Fruit fly (Drosophila melanogaster) whole organism, embryonic: ENCODE measurements around the gene Fmr1.

ENCODE experiments used
- Atf3 ChIP-seq: fragments of 200-800 bp; sonication (Bioruptor generic); optimal IDR thresholded peaks from 3 replicates; lab custom pipeline; 2016; ENCODE audit warnings: missing biosample characterization, missing genetic modification characterization
- Bdp1 ChIP-seq: fragments of 200-800 bp; sonication (Bioruptor generic); optimal IDR thresholded peaks from 3 replicates; lab custom pipeline; 2016; ENCODE audit warnings: missing biosample characterization, missing genetic modification characterization
- CG10431 ChIP-seq: fragments of 200-800 bp; sonication (Bioruptor generic); optimal IDR thresholded peaks from 3 replicates; lab custom pipeline; 2018; ENCODE audit warnings: missing biosample characterization, mild to moderate bottlenecking, missing genetic modification characterization
- CG10959 ChIP-seq: fragments of 200-800 bp; sonication (Bioruptor generic); IDR thresholded peaks from 2 replicates; pipeline ENCODE4 v1.3.6; 2022; ENCODE audit warnings: missing biosample characterization, missing genetic modification characterization
- CG12071 ChIP-seq: fragments of 200-800 bp; sonication (Bioruptor generic); optimal IDR thresholded peaks from 3 replicates; lab custom pipeline; 2018; ENCODE audit warnings: missing biosample characterization, mild to moderate bottlenecking, missing genetic modification characterization
- CG12659 ChIP-seq: fragments of 200-800 bp; sonication (Bioruptor generic); optimal IDR thresholded peaks from 3 replicates; lab custom pipeline; 2017; ENCODE audit warnings: mild to moderate bottlenecking, missing biosample characterization, missing genetic modification reagents, missing genetic modification characterization
- CG3163 ChIP-seq: fragments of 200-800 bp; sonication (Bioruptor generic); optimal IDR thresholded peaks from 3 replicates; lab custom pipeline; 2016; ENCODE audit warnings: missing biosample characterization, missing genetic modification characterization
- CG34422 ChIP-seq: fragments of 200-800 bp; sonication (Bioruptor generic); IDR thresholded peaks from 3 replicates; pipeline ENCODE4 v1.3.6; 2022; ENCODE audit warnings: missing biosample characterization, missing genetic modification characterization
- CG3726 ChIP-seq: fragments of 200-800 bp; sonication (Bioruptor generic); IDR thresholded peaks from 3 replicates; pipeline ENCODE4, ENCODE4 v1.3.6; 2022; ENCODE audit warnings: missing biosample characterization, missing genetic modification characterization
- CG3847 ChIP-seq: fragments of 200-800 bp; sonication (Bioruptor generic); IDR thresholded peaks from 2 replicates; pipeline ENCODE4 v1.3.6; 2022; ENCODE audit warnings: missing biosample characterization, missing genetic modification characterization
- CG6654 ChIP-seq: fragments of 200-800 bp; sonication (Bioruptor generic); optimal IDR thresholded peaks from 2 replicates; lab custom pipeline; 2017; ENCODE audit warnings: missing biosample characterization, mild to moderate bottlenecking, missing genetic modification characterization
- CG6854 ChIP-seq: fragments of 200-800 bp; sonication (Bioruptor generic); optimal IDR thresholded peaks from 3 replicates; lab custom pipeline; 2017; ENCODE audit warnings: missing biosample characterization, mild to moderate bottlenecking, missing genetic modification characterization
- CG8924 ChIP-seq: fragments of 200-800 bp; optimal IDR thresholded peaks from 3 replicates; lab custom pipeline; 2019; ENCODE audit warnings: missing biosample characterization, mild to moderate bottlenecking, missing genetic modification characterization, moderate library complexity
- CG9609 ChIP-seq: fragments of 200-800 bp; sonication (Bioruptor generic); optimal IDR thresholded peaks from 3 replicates; lab custom pipeline; 2016; ENCODE audit warnings: missing biosample characterization, missing genetic modification characterization
- CG9932 ChIP-seq: fragments of 200-800 bp; sonication (Bioruptor generic); IDR thresholded peaks from 2 replicates; pipeline ENCODE4 v1.3.6; 2022; ENCODE audit warnings: missing biosample characterization, missing genetic modification characterization
- Dad ChIP-seq: fragments of 200-800 bp; sonication (Bioruptor generic); optimal IDR thresholded peaks from 3 replicates; lab custom pipeline; 2016; ENCODE audit warnings: missing biosample characterization, missing genetic modification characterization
- ERR ChIP-seq: fragments of 200-800 bp; sonication (Bioruptor generic); optimal IDR thresholded peaks from 2 replicates; lab custom pipeline; 2016; ENCODE audit warnings: missing biosample characterization, missing genetic modification characterization
- Eip74EF ChIP-seq, 2 experiments: fragments of 200-800 bp in 1 of 2; fragments of >200 bp in 1 of 2; sonication (Bioruptor generic) in 1 of 2; optimal IDR thresholded peaks; 2 replicates each; lab custom pipeline; 2017 to 2019; ENCODE audit warnings: missing biosample characterization in 2 of 2, missing genetic modification characterization in 2 of 2, mild to moderate bottlenecking in 1 of 2, moderate library complexity in 1 of 2
- Hr78 ChIP-seq, 2 experiments: fragments of 200-800 bp in 1 of 2; fragments of >200 bp in 1 of 2; sonication (Bioruptor generic) in 1 of 2; optimal IDR thresholded peaks; 2 replicates each; lab custom pipeline; 2017 to 2019; ENCODE audit warnings: missing biosample characterization in 2 of 2, missing genetic modification characterization in 2 of 2, mild to moderate bottlenecking in 1 of 2, moderate library complexity in 1 of 2
- Mad ChIP-seq: fragments of 200-800 bp; sonication (Bioruptor generic); optimal IDR thresholded peaks from 2 replicates; lab custom pipeline; 2016; ENCODE audit warnings: missing biosample characterization, missing genetic modification characterization
- NC2α ChIP-seq: fragments of 200-800 bp; sonication (Bioruptor generic); optimal IDR thresholded peaks from 2 replicates; lab custom pipeline; 2016; ENCODE audit warnings: missing biosample characterization, missing genetic modification characterization
- Neu2 ChIP-seq: fragments of 200-800 bp; sonication (Bioruptor generic); optimal IDR thresholded peaks from 3 replicates; lab custom pipeline; 2016; ENCODE audit warnings: missing biosample characterization, missing genetic modification characterization, borderline replicate concordance
- Optix ChIP-seq: fragments of 200-800 bp; sonication (Bioruptor generic); IDR thresholded peaks from 3 replicates; pipeline ENCODE4 v1.3.6; 2022; ENCODE audit warnings: missing biosample characterization, missing genetic modification characterization
- Sox102F ChIP-seq: fragments of 200-800 bp; sonication (Bioruptor generic); optimal IDR thresholded peaks from 2 replicates; lab custom pipeline; 2018; ENCODE audit warnings: missing biosample characterization, mild to moderate bottlenecking, missing genetic modification characterization, moderate library complexity
- Taf1 ChIP-seq: fragments of 200-800 bp; sonication (Bioruptor generic); IDR thresholded peaks from 2 replicates; pipeline ENCODE4 v1.3.6; 2022; ENCODE audit warnings: missing biosample characterization, missing genetic modification characterization
- Vsx1 ChIP-seq: fragments of 200-800 bp; sonication (Bioruptor generic); optimal IDR thresholded peaks from 2 replicates; lab custom pipeline; 2017; ENCODE audit warnings: missing biosample characterization, mild to moderate bottlenecking, missing genetic modification characterization, missing genetic modification reagents
- az2 ChIP-seq: fragments of 200-800 bp; sonication (Bioruptor generic); optimal IDR thresholded peaks from 3 replicates; lab custom pipeline; 2016; ENCODE audit warnings: missing biosample characterization, missing genetic modification characterization
- bowl ChIP-seq: fragments of 200-800 bp; sonication (Bioruptor generic); IDR thresholded peaks from 2 replicates; pipeline ENCODE4 v1.3.6; 2022; ENCODE audit warnings: missing biosample characterization, missing genetic modification characterization
- bsh ChIP-seq, 2 experiments: fragments of 200-800 bp; sonication (Bioruptor generic); optimal IDR thresholded peaks; 2 replicates each; lab custom pipeline; 2017 to 2018; ENCODE audit warnings: mild to moderate bottlenecking in 2 of 2, missing biosample characterization in 2 of 2, missing genetic modification characterization in 2 of 2, moderate library complexity in 1 of 2
- crc ChIP-seq: fragments of 200-800 bp; sonication (Bioruptor generic); optimal IDR thresholded peaks from 2 replicates; lab custom pipeline; 2016; ENCODE audit warnings: missing biosample characterization, missing genetic modification characterization
- croc ChIP-seq: fragments of 200-800 bp; sonication (Bioruptor generic); conservative IDR thresholded peaks from 3 replicates; pipeline ENCODE4 v1.3.6; 2022; ENCODE audit warnings: missing biosample characterization, missing genetic modification characterization
- crol ChIP-seq: fragments of 200-800 bp; sonication (Bioruptor generic); IDR thresholded peaks from 2 replicates; pipeline ENCODE4 v1.3.6; 2022; ENCODE audit warnings: missing biosample characterization, missing genetic modification characterization
- crp ChIP-seq, 2 experiments: fragments of 200-800 bp; sonication (Bioruptor generic); optimal IDR thresholded peaks; 2 replicates in 1 of 2; 3 replicates in 1 of 2; lab custom pipeline; 2017; ENCODE audit warnings: missing biosample characterization in 2 of 2, missing genetic modification characterization in 2 of 2, mild to moderate bottlenecking in 1 of 2, moderate library complexity in 1 of 2
- ems ChIP-seq: fragments of 200-800 bp; sonication (Bioruptor generic); optimal IDR thresholded peaks from 3 replicates; lab custom pipeline; 2016; ENCODE audit warnings: missing biosample characterization, missing genetic modification characterization
- eve ChIP-seq, 2 experiments: fragments of >200 bp; optimal IDR thresholded peaks; 2 replicates each; lab custom pipeline; 2017; ENCODE audit warnings: missing biosample characterization in 2 of 2, missing genetic modification characterization in 2 of 2
- gcm2 ChIP-seq: fragments of 200-800 bp; sonication (Bioruptor generic); optimal IDR thresholded peaks from 2 replicates; lab custom pipeline; 2016; ENCODE audit warnings: missing biosample characterization, missing genetic modification characterization
- jigr1 ChIP-seq: fragments of 200-800 bp; sonication (Bioruptor generic); IDR thresholded peaks from 3 replicates; pipeline ENCODE4 v1.3.6; 2022; ENCODE audit warnings: missing biosample characterization, missing genetic modification characterization
- kay ChIP-seq: fragments of 200-800 bp; sonication (Bioruptor generic); optimal IDR thresholded peaks from 2 replicates; lab custom pipeline; 2016; ENCODE audit warnings: missing biosample characterization, missing genetic modification characterization
- lmd ChIP-seq: fragments of 200-800 bp; sonication (Bioruptor generic); IDR thresholded peaks from 2 replicates; pipeline ENCODE4 v1.3.6; 2022; ENCODE audit warnings: missing biosample characterization, missing genetic modification characterization
- lov ChIP-seq, 2 experiments: fragments of 200-800 bp in 1 of 2; fragments of >200 bp in 1 of 2; sonication (Bioruptor generic) in 1 of 2; IDR thresholded peaks in 1 of 2; optimal IDR thresholded peaks in 1 of 2; 2 replicates in 1 of 2; 3 replicates in 1 of 2; pipeline versions ENCODE4 v1.3.6 to Lab custom; 2017 to 2022; ENCODE audit warnings: missing biosample characterization in 1 of 2, missing genetic modification characterization in 1 of 2
- repo ChIP-seq: fragments of 200-800 bp; sonication (Bioruptor generic); optimal IDR thresholded peaks from 2 replicates; lab custom pipeline; 2016; ENCODE audit warnings: missing biosample characterization, missing genetic modification characterization
- seq ChIP-seq: fragments of 200-800 bp; sonication (Bioruptor generic); IDR thresholded peaks from 2 replicates; pipeline ENCODE4 v1.3.6; 2022; ENCODE audit warnings: missing biosample characterization, missing genetic modification characterization
- sim ChIP-seq: fragments of 200-800 bp; sonication (Bioruptor generic); IDR thresholded peaks from 2 replicates; pipeline ENCODE4 v1.3.6; 2022; ENCODE audit warnings: missing biosample characterization, missing genetic modification characterization
- sima ChIP-seq: fragments of 200-800 bp; sonication (Bioruptor generic); optimal IDR thresholded peaks from 2 replicates; lab custom pipeline; 2016; ENCODE audit warnings: missing biosample characterization, missing genetic modification characterization
- tup ChIP-seq: fragments of 200-800 bp; sonication (Bioruptor generic); optimal IDR thresholded peaks from 2 replicates; lab custom pipeline; 2016; ENCODE audit warnings: missing biosample characterization, mild to moderate bottlenecking, missing genetic modification characterization, moderate library complexity
- tx ChIP-seq: fragments of 200-800 bp; sonication (Bioruptor generic); optimal IDR thresholded peaks from 2 replicates; lab custom pipeline; 2016; ENCODE audit warnings: missing biosample characterization, missing genetic modification characterization
- unc-4 ChIP-seq: fragments of 200-800 bp; sonication (Bioruptor generic); IDR thresholded peaks from 2 replicates; pipeline ENCODE4 v1.3.6; 2022; ENCODE audit warnings: missing biosample characterization, missing genetic modification characterization; ENCODE audit not compliant: partially characterized antibody
- unpg ChIP-seq: fragments of 200-800 bp; sonication (Bioruptor generic); optimal IDR thresholded peaks from 3 replicates; lab custom pipeline; 2018; ENCODE audit warnings: missing biosample characterization, mild to moderate bottlenecking, missing genetic modification characterization, moderate library complexity
- yki ChIP-seq: fragments of >200 bp; optimal IDR thresholded peaks from 3 replicates; lab custom pipeline; 2018
- zfh2 ChIP-seq: fragments of 200-800 bp; sonication (Bioruptor generic); optimal IDR thresholded peaks from 2 replicates; lab custom pipeline; 2016; ENCODE audit warnings: missing biosample characterization, missing genetic modification characterization

The Fmr1 gene

dm6 chr3R:10079267-10079987, 30.5 kb downstream of the Fmr1 start (continued):
- TF ChIP-seq tup = no peak
- no peak for TF ChIP-seq seq
- no peak for TF ChIP-seq Mad (GFP tag; lab: Kevin White, UChicago)
- TF ChIP-seq CG6854 = no peak
- TF ChIP-seq sima (GFP tag; lab: Kevin White, UChicago) = no peak
- TF ChIP-seq Vsx1 (GFP tag; lab: Kevin White, UChicago) = no peak
- peak; percentile 61; the same call in 2 of the 3 replicates for TF ChIP-seq CG34422
- no peak for TF ChIP-seq kay (GFP tag; lab: Kevin White, UChicago)
- TF ChIP-seq crol = no peak
- TF ChIP-seq CG6654 (GFP tag; lab: Kevin White, UChicago) = no peak
- TF ChIP-seq NC2α (GFP tag; lab: Kevin White, UChicago) = no peak
- no peak for TF ChIP-seq Taf1
- TF ChIP-seq CG3847 (GFP tag; lab: Robert Waterston, UW) = no peak
- no peak for TF ChIP-seq croc
- TF ChIP-seq gcm2 (GFP tag; lab: Kevin White, UChicago) = no peak
- TF ChIP-seq repo = no peak
- no peak for TF ChIP-seq jigr1
- no peak for TF ChIP-seq Optix (GFP tag; lab: Robert Waterston, UW)
- no peak for TF ChIP-seq CG9932 (GFP tag; lab: Robert Waterston, UW)
- TF ChIP-seq CG3726 (GFP tag; lab: Robert Waterston, UW) = no peak
- no peak for TF ChIP-seq crc
- TF ChIP-seq lmd (GFP tag; lab: Robert Waterston, UW) = peak; percentile 28; the same call in 1 of the 2 replicates
- no peak for TF ChIP-seq lov (optimal IDR thresholded peaks at IDR 0.05; lab: Kevin White, UChicago)
- TF ChIP-seq lov (GFP tag; IDR thresholded peaks at IDR 0.05; lab: Robert Waterston, UW) = no peak
- TF ChIP-seq Neu2 (GFP tag; lab: Kevin White, UChicago) = peak; percentile 3
- peak in 1 of 2 experiments; percentile 50 for TF ChIP-seq bsh (GFP tag; optimal IDR thresholded peaks at IDR 0.05; lab: Kevin White, UChicago)
- TF ChIP-seq ems (GFP tag; lab: Kevin White, UChicago) = no peak
- TF ChIP-seq CG8924 = no peak
- peak in 1 of 2 experiments; percentile 43 for TF ChIP-seq eve (GFP tag; optimal IDR thresholded peaks at IDR 0.05; lab: Kevin White, UChicago)
- no peak for TF ChIP-seq zfh2 (GFP tag; lab: Kevin White, UChicago)
- no peak for TF ChIP-seq unc-4 (GFP tag; lab: Robert Waterston, UW)
- peak; percentile 6 for TF ChIP-seq CG9609 (GFP tag; lab: Kevin White, UChicago)
- no peak for TF ChIP-seq az2 (GFP tag; lab: Kevin White, UChicago)
- no peak for TF ChIP-seq ERR (GFP tag; lab: Kevin White, UChicago)
- TF ChIP-seq Bdp1 (GFP tag; lab: Kevin White, UChicago) = no peak
- no peak for TF ChIP-seq sim (GFP tag; lab: Robert Waterston, UW)
- no peak for TF ChIP-seq yki (lab: Kevin White, UChicago)
- peak; percentile 8 for TF ChIP-seq tx (GFP tag; lab: Kevin White, UChicago)
- TF ChIP-seq bowl = no peak
- no peak for TF ChIP-seq crp (GFP tag; optimal IDR thresholded peaks at IDR 0.05; lab: Kevin White, UChicago)
- TF ChIP-seq Hr78 (GFP tag; optimal IDR thresholded peaks at IDR 0.05; lab: Kevin White, UChicago) = no peak
- TF ChIP-seq CG12071 (GFP tag; lab: Kevin White, UChicago) = no peak
- TF ChIP-seq Eip74EF (GFP tag; optimal IDR thresholded peaks at IDR 0.05; lab: Kevin White, UChicago) = peak in 1 of 2 experiments; percentile 9
- TF ChIP-seq Atf3 (GFP tag; lab: Kevin White, UChicago) = no peak
- TF ChIP-seq CG10431 (GFP tag; lab: Kevin White, UChicago) = no peak
- TF ChIP-seq CG3163 = no peak
- TF ChIP-seq CG10959 (GFP tag; lab: Robert Waterston, UW) = no peak
- no peak for TF ChIP-seq unpg
- peak; percentile 73 for TF ChIP-seq Sox102F (GFP tag; lab: Kevin White, UChicago)
- no peak for TF ChIP-seq CG12659 (GFP tag; lab: Kevin White, UChicago)
- no peak for TF ChIP-seq Dad (GFP tag; lab: Kevin White, UChicago)
